Fruit fly (Drosophila melanogaster): ENCODE measurements around the gene lds.

DNA sequence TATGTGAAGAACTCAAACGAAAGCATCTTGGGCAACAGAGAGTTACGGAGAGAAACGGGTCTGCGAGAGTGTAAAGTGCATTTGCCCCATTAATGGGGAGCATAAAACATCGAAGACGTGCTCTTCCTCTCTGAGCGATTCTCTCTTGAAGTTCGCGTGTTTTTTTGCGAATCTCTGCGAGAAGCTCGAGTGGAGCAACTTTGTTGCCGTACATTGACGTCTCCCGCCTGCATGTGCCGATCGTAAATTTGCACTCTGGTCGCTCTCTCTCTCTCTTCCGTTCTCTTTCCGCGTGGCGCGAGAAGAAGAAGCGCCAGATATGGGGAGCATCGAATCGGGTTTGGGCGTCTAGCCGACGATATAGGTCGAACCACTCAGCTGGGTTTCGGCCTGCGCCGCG is 47.6 kb downstream of the lds start:
- TF ChIP-seq Drgx (GFP tag; IDR thresholded peaks at IDR 0.05), result peak; percentile 71
- no peak for TF ChIP-seq Sin3A (optimal IDR thresholded peaks at IDR 0.05)
- TF ChIP-seq CrebB (tag; optimal IDR thresholded peaks at IDR 0.05), result no peak
- TF ChIP-seq BEAF-32 (GFP tag; optimal IDR thresholded peaks at IDR 0.05), result no peak
- no peak for TF ChIP-seq klu (GFP tag; IDR thresholded peaks at IDR 0.05)
- TF ChIP-seq Deaf1 (tag; optimal IDR thresholded peaks at IDR 0.05), result no peak
- no peak for TF ChIP-seq H15 (GFP tag; IDR thresholded peaks at IDR 0.05)
- no peak for TF ChIP-seq CoRest (tag; optimal IDR thresholded peaks at IDR 0.05)
- no peak for TF ChIP-seq D19A (tag; optimal IDR thresholded peaks at IDR 0.05)
- no peak for TF ChIP-seq sqz (GFP tag; optimal IDR thresholded peaks at IDR 0.05)

Data from whole organism, embryonic.